Worm (Caenorhabditis elegans) whole organism, mixed stage, embryonic: ENCODE data around the gene C41G6.12.

Source experiments
- blmp-1 ChIP-seq: fragments of 150-350 bp; optimal IDR thresholded peaks from 2 replicates; lab custom pipeline; 2014; ENCODE audit warnings: missing biosample characterization, missing genetic modification characterization
- ces-1 ChIP-seq: fragments of 150-350 bp; optimal IDR thresholded peaks from 2 replicates; lab custom pipeline; 2014; ENCODE audit warnings: missing biosample characterization, missing genetic modification reagents, missing genetic modification characterization
- elt-1 ChIP-seq: sonication (generic microtip); optimal IDR thresholded peaks from 2 replicates; lab custom pipeline; 2017; ENCODE audit warnings: missing genetic modification characterization, mild to moderate bottlenecking, missing compliant biosample characterization, antibody characterized with exemption, moderate library complexity, borderline replicate concordance; ENCODE audit not compliant: insufficient read depth
- mab-5 ChIP-seq: fragments of 150-350 bp; optimal IDR thresholded peaks from 2 replicates; lab custom pipeline; 2014; ENCODE audit warnings: missing biosample characterization, missing genetic modification characterization
- mep-1 ChIP-seq: fragments of 150-350 bp; optimal IDR thresholded peaks from 2 replicates; lab custom pipeline; 2017; ENCODE audit warnings: missing biosample characterization, missing genetic modification reagents, missing genetic modification characterization, inconsistent platforms
- nhr-12 ChIP-seq: fragments of 150-350 bp; optimal IDR thresholded peaks from 2 replicates; lab custom pipeline; 2014; ENCODE audit warnings: missing biosample characterization, missing genetic modification characterization
- nhr-237 ChIP-seq: fragments of 150-350 bp; optimal IDR thresholded peaks from 2 replicates; lab custom pipeline; 2014; ENCODE audit warnings: missing biosample characterization, missing genetic modification characterization
- nhr-76 ChIP-seq: sonication (generic microtip); optimal IDR thresholded peaks from 2 replicates; lab custom pipeline; 2017; ENCODE audit warnings: missing biosample characterization, missing genetic modification characterization
- pha-4 ChIP-seq: fragments of 150-350 bp; optimal IDR thresholded peaks from 2 replicates; lab custom pipeline; 2018; ENCODE audit warnings: missing biosample characterization, missing genetic modification reagents, missing genetic modification characterization
- sem-2 ChIP-seq: fragments of 200-800 bp; sonication (Bioruptor generic); optimal IDR thresholded peaks from 2 replicates; lab custom pipeline; 2018; ENCODE audit warnings: mild to moderate bottlenecking, missing genetic modification characterization, missing compliant biosample characterization
- snpc-4 ChIP-seq: fragments of 150-350 bp; optimal IDR thresholded peaks from 2 replicates; lab custom pipeline; 2014; ENCODE audit warnings: missing biosample characterization, missing genetic modification characterization
- unc-39 ChIP-seq: fragments of 150-350 bp; optimal IDR thresholded peaks from 2 replicates; lab custom pipeline; 2014; ENCODE audit warnings: missing biosample characterization, missing genetic modification characterization
- unc-62 ChIP-seq: fragments of 150-350 bp; optimal IDR thresholded peaks from 2 replicates; lab custom pipeline; 2014; ENCODE audit warnings: missing biosample characterization, missing genetic modification reagents, missing genetic modification characterization

DNA sequence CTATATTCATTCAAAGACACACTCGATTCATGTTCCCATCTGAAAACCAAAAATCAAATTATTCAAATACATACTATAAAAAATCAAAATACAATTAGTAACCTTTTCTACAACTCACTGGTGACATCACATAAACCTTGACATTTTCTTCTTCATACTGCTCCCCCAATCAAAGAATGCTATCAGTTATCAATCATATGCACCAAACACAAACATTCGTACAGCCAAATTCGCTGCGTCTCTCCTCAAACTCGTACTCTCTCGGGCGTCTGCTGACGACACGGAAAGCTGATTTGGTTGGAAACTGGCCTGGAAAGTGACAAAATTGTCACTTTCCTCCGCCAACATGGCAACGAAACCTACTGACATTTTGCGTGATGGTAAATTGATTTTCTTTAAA lies 15.2 kb downstream of the C41G6.12 start, which contains the start of gene plc-2:
- TF ChIP-seq unc-62 (GFP tag; lab: Kevin White, UChicago) = no peak
- TF ChIP-seq elt-1 (tag; lab: Kevin White, UChicago) = no peak
- no peak for TF ChIP-seq snpc-4
- no peak for TF ChIP-seq nhr-237 (tag; lab: Kevin White, UChicago)
- TF ChIP-seq blmp-1 (tag; lab: Kevin White, UChicago) = no peak
- no peak for TF ChIP-seq nhr-76 (tag; lab: Kevin White, UChicago)
- TF ChIP-seq mep-1 (tag; lab: Kevin White, UChicago) = no peak
- TF ChIP-seq nhr-12 = no peak
- no peak for TF ChIP-seq pha-4 (tag; lab: Kevin White, UChicago)
- TF ChIP-seq mab-5 (tag; lab: Kevin White, UChicago) = no peak
- TF ChIP-seq unc-39 (tag; lab: Kevin White, UChicago) = no peak
- no peak for TF ChIP-seq ces-1 (GFP tag; lab: Kevin White, UChicago)
- no peak for TF ChIP-seq sem-2 (GFP tag; lab: Kevin White, UChicago)
